Worm (Caenorhabditis elegans): ENCODE measurements around the gene Y75B8A.28.

Y75B8A.28 gene

DNA sequence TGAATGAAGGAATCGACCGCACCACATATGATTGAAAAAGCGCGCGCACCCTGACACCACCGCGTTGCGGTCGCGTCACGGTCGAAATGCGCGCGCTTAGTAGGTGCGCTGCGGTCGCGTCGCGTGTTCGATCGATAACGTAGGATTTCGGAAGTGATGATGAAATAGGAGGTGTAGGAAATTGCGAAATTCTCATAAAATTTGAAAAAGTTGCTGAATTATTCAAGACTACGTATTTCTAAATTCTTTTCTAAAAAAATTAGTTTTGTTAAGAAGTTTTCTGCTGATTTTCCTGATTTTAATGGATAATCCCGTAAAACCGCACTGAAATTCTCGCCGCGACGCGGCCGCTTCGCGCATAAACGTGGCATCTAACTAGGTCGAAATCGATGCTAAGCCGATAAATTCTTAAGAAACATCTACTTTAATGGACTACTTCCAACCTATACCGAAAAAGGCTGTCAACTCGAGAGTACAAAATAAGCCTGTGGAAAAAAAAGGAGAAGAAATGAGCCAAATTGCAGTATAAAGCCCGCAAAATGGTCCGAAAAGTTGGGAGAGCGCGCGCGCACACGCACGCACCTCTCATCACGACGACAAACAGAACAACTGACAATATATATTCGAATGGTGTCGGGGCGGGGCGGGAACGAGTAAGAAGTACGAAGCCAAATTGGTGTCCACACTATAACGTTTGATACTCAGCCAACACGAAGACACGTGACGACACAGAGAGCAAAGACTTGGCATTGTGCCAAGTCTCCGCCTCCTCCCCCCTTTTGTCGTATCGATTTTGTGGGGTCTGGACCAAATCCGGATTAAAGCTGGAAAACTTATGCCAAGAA lies 49.8 kb downstream of the Y75B8A.28 start, which contains the start of gene his-72 (continued):
- peak; percentile 7 for TF ChIP-seq fos-1 (tag; optimal IDR thresholded peaks at IDR 0.05)

DNA sequence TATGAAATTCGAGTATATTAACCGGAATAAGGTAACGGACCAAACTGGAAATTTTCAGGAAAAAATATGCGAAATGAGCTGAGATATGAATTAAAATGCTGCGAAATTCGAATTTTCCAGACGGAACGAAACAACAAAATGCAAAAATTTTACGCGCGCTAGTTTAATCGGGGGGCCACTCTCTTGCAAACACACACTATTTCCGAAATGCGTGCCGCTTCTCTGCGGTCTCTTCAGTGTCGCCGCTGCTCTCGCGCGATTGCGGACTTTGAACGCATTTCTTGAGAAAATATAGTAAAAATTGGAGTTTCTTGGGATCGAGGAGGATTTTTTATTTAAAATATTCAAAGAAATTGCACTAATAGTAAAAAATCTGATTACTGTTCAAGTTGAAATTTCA lies 50.6 kb downstream of the Y75B8A.28 start:
- TF ChIP-seq sem-4 (tag; optimal IDR thresholded peaks at IDR 0.05) (peak; percentile 56), lin-11 (tag; optimal IDR thresholded peaks at IDR 0.05) (peak; percentile 75), lin-39 (tag; optimal IDR thresholded peaks at IDR 0.05) (no peak), nhr-23 (tag; optimal IDR thresholded peaks at IDR 0.05) (no peak), nhr-129 (tag; optimal IDR thresholded peaks at IDR 0.05) (peak; percentile 2), unc-55 (GFP tag; optimal IDR thresholded peaks at IDR 0.05) (peak; percentile 68), gmeb-1 (tag; optimal IDR thresholded peaks at IDR 0.05) (peak; percentile 3), mbf-1 (tag; optimal IDR thresholded peaks at IDR 0.05) (peak; percentile 15), peb-1 (tag; optimal IDR thresholded peaks at IDR 0.05) (no peak), dmd-4 (tag; optimal IDR thresholded peaks at IDR 0.05) (no peak)

DNA sequence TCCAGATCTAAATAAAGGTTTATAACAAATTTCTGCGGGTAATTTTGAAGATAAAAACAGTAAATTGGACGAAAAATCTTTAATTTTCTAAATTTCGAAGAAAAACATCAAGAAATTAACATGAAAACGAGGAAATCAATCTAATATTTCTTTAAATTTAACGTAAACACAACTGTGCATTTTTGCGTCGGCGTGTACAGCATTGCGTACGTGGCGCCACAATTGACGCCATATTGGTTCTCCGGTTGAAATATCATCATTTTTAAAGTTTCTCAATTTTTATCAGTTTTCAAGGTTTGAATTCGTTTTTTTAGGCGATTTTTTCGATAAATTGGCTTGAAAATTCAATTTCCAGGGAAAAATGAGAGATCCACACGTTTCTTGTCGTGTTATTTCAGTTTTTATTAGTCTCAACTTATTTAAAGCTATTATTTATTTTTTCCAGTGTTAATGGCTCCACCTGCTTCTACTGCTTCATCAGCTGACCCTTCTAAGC lies 51.2 kb downstream of the Y75B8A.28 start, which contains the start of gene rpt-6:
Gene rpt-6 (plus strand): TSS at position 446 of the 496 bp plus-strand sequence.
- TF ChIP-seq sma-9 (GFP tag; optimal IDR thresholded peaks at IDR 0.05), result peak; percentile 67
- TF ChIP-seq sma-9 (tag; optimal IDR thresholded peaks at IDR 0.05), result no peak
- TF ChIP-seq elt-3 (tag; optimal IDR thresholded peaks at IDR 0.05), result no peak
- no peak for TF ChIP-seq elt-1 (tag; optimal IDR thresholded peaks at IDR 0.05)
- TF ChIP-seq F13H6.1 (tag; optimal IDR thresholded peaks at IDR 0.05), result peak; percentile 60
- peak; percentile 59 to 77 for TF ChIP-seq lsy-2 (tag; optimal IDR thresholded peaks at IDR 0.05)
- TF ChIP-seq alr-1 (tag; optimal IDR thresholded peaks at IDR 0.05), result no peak
- peak; percentile 17 for TF ChIP-seq nhr-6 (tag; optimal IDR thresholded peaks at IDR 0.05)
- TF ChIP-seq blmp-1 (tag; optimal IDR thresholded peaks at IDR 0.05; ENCODE audit: insufficient read depth), result no peak
- peak; percentile 75 for TF ChIP-seq unc-55 (GFP tag; optimal IDR thresholded peaks at IDR 0.05)
- TF ChIP-seq nhr-77 (tag; optimal IDR thresholded peaks at IDR 0.05), result no peak
- TF ChIP-seq nhr-129 (tag; optimal IDR thresholded peaks at IDR 0.05), result peak; percentile 66
- TF ChIP-seq snpc-4 (tag; optimal IDR thresholded peaks at IDR 0.05), result peak; percentile 35
- peak; percentile 53 for TF ChIP-seq sma-3 (GFP tag; optimal IDR thresholded peaks at IDR 0.05)
- peak; percentile 54 for TF ChIP-seq mab-5 (tag; optimal IDR thresholded peaks at IDR 0.05)
- peak; percentile 81 for TF ChIP-seq skn-1 (tag; optimal IDR thresholded peaks at IDR 0.05)
- TF ChIP-seq gmeb-1 (tag; optimal IDR thresholded peaks at IDR 0.05), result peak; percentile 70
- TF ChIP-seq lin-13 (GFP tag; optimal IDR thresholded peaks at IDR 0.05), result peak; percentile 75
- TF ChIP-seq R02D3.7 (tag; optimal IDR thresholded peaks at IDR 0.05), result no peak
- peak; percentile 51 for TF ChIP-seq C34F6.9 (tag; optimal IDR thresholded peaks at IDR 0.05)
- peak; percentile 49 for TF ChIP-seq ama-1 (optimal IDR thresholded peaks at IDR 0.05)
- no peak for TF ChIP-seq ztf-4 (tag; optimal IDR thresholded peaks at IDR 0.05)
- peak; percentile 22 for TF ChIP-seq crh-2 (tag; optimal IDR thresholded peaks at IDR 0.05)
- TF ChIP-seq nhr-12 (tag; optimal IDR thresholded peaks at IDR 0.05), result no peak
- TF ChIP-seq nhr-25 (tag; optimal IDR thresholded peaks at IDR 0.05), result peak; percentile 8

DNA sequence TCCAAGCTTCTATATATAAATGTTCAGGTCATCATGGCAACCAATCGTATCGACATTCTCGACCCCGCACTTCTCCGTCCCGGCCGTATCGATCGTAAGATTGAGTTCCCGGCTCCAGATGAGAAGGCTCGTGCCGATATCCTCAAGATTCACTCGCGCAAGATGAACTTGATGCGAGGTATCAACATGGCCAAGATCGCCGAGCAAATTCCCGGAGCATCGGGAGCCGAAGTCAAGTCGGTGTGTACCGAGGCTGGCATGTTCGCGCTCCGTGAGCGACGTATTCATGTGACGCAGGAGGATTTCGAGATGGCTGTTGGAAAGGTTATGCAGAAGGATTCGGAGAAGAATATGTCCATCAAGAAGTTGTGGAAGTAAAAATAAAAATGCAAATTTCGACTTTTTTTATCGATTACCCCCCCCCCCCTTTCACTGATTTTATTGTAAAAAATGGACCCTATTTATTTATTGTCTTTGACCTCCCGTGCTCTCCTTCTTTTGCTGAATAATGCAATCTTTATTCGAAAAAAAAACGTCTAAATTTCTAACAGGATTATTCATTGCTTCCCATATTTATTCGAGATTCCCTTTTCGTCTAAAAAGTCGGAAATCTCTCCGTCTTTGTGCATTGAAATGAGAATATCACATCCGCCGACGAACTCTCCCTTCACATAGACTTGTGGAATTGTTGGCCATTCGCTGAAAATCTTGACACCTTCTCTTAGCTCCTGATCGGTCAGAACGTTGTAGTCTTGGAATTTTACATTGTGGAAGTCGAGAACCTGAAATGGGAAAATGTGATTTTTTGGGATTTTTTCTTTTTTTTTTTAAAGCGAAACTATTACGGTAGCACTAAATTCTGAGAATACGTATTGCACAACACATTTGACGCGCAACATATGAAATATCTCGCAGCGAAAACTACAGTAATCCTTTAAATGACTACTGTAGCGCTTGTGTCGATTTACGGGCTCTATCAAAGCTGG lies 53.5 kb downstream of the Y75B8A.28 start:
- no peak for TF ChIP-seq ceh-16 (tag; optimal IDR thresholded peaks at IDR 0.05)
- no peak for TF ChIP-seq Y55F3AM.14 (GFP tag; optimal IDR thresholded peaks at IDR 0.05)
- TF ChIP-seq snpc-4 (tag; optimal IDR thresholded peaks at IDR 0.05), result no peak
- TF ChIP-seq R02D3.7 (tag; optimal IDR thresholded peaks at IDR 0.05), result no peak
- TF ChIP-seq lin-11 (tag; optimal IDR thresholded peaks at IDR 0.05), result no peak
- TF ChIP-seq blmp-1 (tag; optimal IDR thresholded peaks at IDR 0.05; ENCODE audit: insufficient read depth), result no peak
- TF ChIP-seq mdl-1 (tag; optimal IDR thresholded peaks at IDR 0.05), result no peak
- no peak for TF ChIP-seq zag-1 (tag; optimal IDR thresholded peaks at IDR 0.05)
- TF ChIP-seq sem-4 (tag; optimal IDR thresholded peaks at IDR 0.05), result no peak
- TF ChIP-seq nhr-21 (tag; optimal IDR thresholded peaks at IDR 0.05), result no peak
- no peak for TF ChIP-seq nhr-25 (tag; optimal IDR thresholded peaks at IDR 0.05)
- no peak for TF ChIP-seq nhr-237 (tag; optimal IDR thresholded peaks at IDR 0.05)
